Worm (Caenorhabditis elegans) whole organism, young adult: ENCODE results near the gene exc-1.

ENCODE experiments used
- B0336.3 ChIP-seq: fragments of 200-800 bp; sonication (Bioruptor generic); IDR thresholded peaks from 2 replicates; pipeline ENCODE4 v1.3.6; 2022; ENCODE audit warnings: missing genetic modification characterization, missing compliant biosample characterization
- F37B4.10 ChIP-seq: fragments of 200-800 bp; sonication (Bioruptor generic); IDR thresholded peaks from 2 replicates; pipeline ENCODE4 v1.3.6; 2022; ENCODE audit warnings: missing genetic modification characterization, missing compliant biosample characterization
- K11D2.4 ChIP-seq: fragments of 200-800 bp; sonication (Bioruptor generic); IDR thresholded peaks from 2 replicates; pipeline ENCODE4 v1.3.6; 2022; ENCODE audit warnings: missing genetic modification reagents, missing genetic modification characterization, missing compliant biosample characterization
- T26A5.8 ChIP-seq: sonication (generic microtip); optimal IDR thresholded peaks from 2 replicates; lab custom pipeline; 2016; ENCODE audit warnings: missing genetic modification characterization, missing compliant biosample characterization
- Y53G8AR.9 ChIP-seq: fragments of 200-800 bp; sonication (Bioruptor generic); conservative IDR thresholded peaks from 2 replicates; pipeline ENCODE4 v1.3.6; 2022; ENCODE audit warnings: missing genetic modification reagents, missing genetic modification characterization, missing compliant biosample characterization
- Y56A3A.18 ChIP-seq: fragments of 200-800 bp; sonication (Bioruptor generic); IDR thresholded peaks from 2 replicates; pipeline ENCODE4 v1.3.6; 2022; ENCODE audit warnings: missing genetic modification reagents, missing genetic modification characterization, missing compliant biosample characterization
- Y79H2A.3 ChIP-seq: fragments of 200-800 bp; sonication (Bioruptor generic); conservative IDR thresholded peaks from 2 replicates; pipeline ENCODE4 v1.3.6; 2022; ENCODE audit warnings: missing genetic modification reagents, missing genetic modification characterization, missing compliant biosample characterization
- ZK185.1 ChIP-seq: sonication (generic microtip); optimal IDR thresholded peaks from 2 replicates; lab custom pipeline; 2016; ENCODE audit warnings: mild to moderate bottlenecking, missing genetic modification characterization, missing compliant biosample characterization; ENCODE audit not compliant: poor library complexity, severe bottlenecking
- aptf-3 ChIP-seq: fragments of 200-800 bp; sonication (Bioruptor generic); IDR thresholded peaks from 2 replicates; pipeline ENCODE4 v1.3.6; 2022; ENCODE audit warnings: missing genetic modification characterization, missing compliant biosample characterization
- atf-7 ChIP-seq: sonication (generic microtip); optimal IDR thresholded peaks from 2 replicates; lab custom pipeline; 2017; ENCODE audit warnings: mild to moderate bottlenecking, missing genetic modification characterization, missing compliant biosample characterization
- attf-5 ChIP-seq: fragments of 200-800 bp; sonication (Bioruptor generic); optimal IDR thresholded peaks from 2 replicates; lab custom pipeline; 2018; ENCODE audit warnings: mild to moderate bottlenecking, missing genetic modification characterization, missing compliant biosample characterization
- attf-6 ChIP-seq: fragments of 200-800 bp; sonication (Bioruptor generic); IDR thresholded peaks from 2 replicates; pipeline ENCODE4 v1.3.6; 2022; ENCODE audit warnings: missing genetic modification reagents, missing genetic modification characterization, missing compliant biosample characterization
- bed-1 ChIP-seq: fragments of 200-800 bp; sonication (Bioruptor generic); IDR thresholded peaks from 2 replicates; pipeline ENCODE4 v1.3.6; 2022; ENCODE audit warnings: missing genetic modification reagents, missing genetic modification characterization, missing compliant biosample characterization
- bed-2 ChIP-seq: fragments of 200-800 bp; sonication (Bioruptor generic); IDR thresholded peaks from 2 replicates; pipeline ENCODE4 v1.3.6; 2022; ENCODE audit warnings: missing genetic modification reagents, missing genetic modification characterization, missing compliant biosample characterization
- ceh-100 ChIP-seq: fragments of 200-800 bp; sonication (Bioruptor generic); IDR thresholded peaks from 2 replicates; pipeline ENCODE4 v1.3.6; 2022; ENCODE audit warnings: missing genetic modification reagents, missing genetic modification characterization, missing compliant biosample characterization
- chd-7 ChIP-seq: sonication (generic microtip); optimal IDR thresholded peaks from 2 replicates; lab custom pipeline; 2016; ENCODE audit warnings: mild to moderate bottlenecking, missing genetic modification characterization, moderate library complexity, missing compliant biosample characterization
- dpl-1 ChIP-seq: fragments of 150-350 bp; optimal IDR thresholded peaks from 2 replicates; lab custom pipeline; 2014; ENCODE audit warnings: missing biosample characterization, missing genetic modification reagents, missing genetic modification characterization
- gei-17 ChIP-seq: fragments of 200-800 bp; sonication (Bioruptor generic); optimal IDR thresholded peaks from 2 replicates; lab custom pipeline; 2018; ENCODE audit warnings: mild to moderate bottlenecking, missing genetic modification characterization, missing compliant biosample characterization
- hlh-26 ChIP-seq: fragments of 200-800 bp; sonication (Bioruptor generic); conservative IDR thresholded peaks from 2 replicates; pipeline ENCODE4 v1.3.6; 2022; ENCODE audit warnings: missing genetic modification reagents, missing genetic modification characterization, missing compliant biosample characterization
- hmg-1.2 ChIP-seq: fragments of 200-800 bp; sonication (Bioruptor generic); IDR thresholded peaks from 2 replicates; pipeline ENCODE4 v1.3.6; 2022; ENCODE audit warnings: missing genetic modification reagents, missing genetic modification characterization, missing compliant biosample characterization
- hsf-1 ChIP-seq: fragments of 200-800 bp; sonication (Bioruptor generic); IDR thresholded peaks from 2 replicates; pipeline ENCODE4 v1.3.6; 2022; ENCODE audit warnings: missing genetic modification reagents, missing genetic modification characterization, missing compliant biosample characterization
- let-526 ChIP-seq: fragments of 200-800 bp; sonication (Bioruptor generic); IDR thresholded peaks from 2 replicates; pipeline ENCODE4 v1.3.6; 2022; ENCODE audit warnings: missing genetic modification reagents, missing genetic modification characterization, missing compliant biosample characterization
- lin-40 ChIP-seq: sonication (generic microtip); optimal IDR thresholded peaks from 2 replicates; lab custom pipeline; 2016; ENCODE audit warnings: missing genetic modification characterization, mild to moderate bottlenecking, missing compliant biosample characterization, missing genotype, missing genetic modification reagents
- lsl-1 ChIP-seq: fragments of 200-800 bp; sonication (Bioruptor generic); optimal IDR thresholded peaks from 2 replicates; lab custom pipeline; 2018; ENCODE audit warnings: mild to moderate bottlenecking, missing genetic modification characterization, moderate library complexity, missing compliant biosample characterization
- mel-28 ChIP-seq: sonication (generic microtip); optimal IDR thresholded peaks from 2 replicates; lab custom pipeline; 2016; ENCODE audit warnings: borderline replicate concordance, mild to moderate bottlenecking, missing genetic modification characterization, missing compliant biosample characterization
- mes-4 ChIP-seq: sonication (generic microtip); optimal IDR thresholded peaks from 2 replicates; lab custom pipeline; 2016; ENCODE audit warnings: missing genotype, missing genetic modification characterization, missing compliant biosample characterization
- nhr-80 ChIP-seq: sonication (generic microtip); optimal IDR thresholded peaks from 2 replicates; lab custom pipeline; 2016; ENCODE audit warnings: missing genetic modification characterization, missing compliant biosample characterization
- pbrm-1 ChIP-seq: fragments of 200-800 bp; sonication (Bioruptor generic); IDR thresholded peaks from 2 replicates; pipeline ENCODE4 v1.3.6; 2022; ENCODE audit warnings: missing genetic modification reagents, missing genetic modification characterization, missing compliant biosample characterization
- rcor-1 ChIP-seq: fragments of 200-800 bp; sonication (Bioruptor generic); IDR thresholded peaks from 2 replicates; pipeline ENCODE4 v1.3.6; 2022; ENCODE audit warnings: missing genetic modification reagents, missing genetic modification characterization, missing compliant biosample characterization
- sea-2 ChIP-seq: fragments of 200-800 bp; sonication (Bioruptor generic); IDR thresholded peaks from 2 replicates; pipeline ENCODE4 v1.3.6; 2022; ENCODE audit warnings: missing genetic modification characterization, missing compliant biosample characterization
- snpc-4 ChIP-seq, 5 experiments: fragments of 150-350 bp in 1 of 5; sonication (generic microtip) in 4 of 5; optimal IDR thresholded peaks; 2 replicates each; lab custom pipeline; 2014 to 2018; ENCODE audit warnings: missing genetic modification characterization in 5 of 5, missing biosample characterization in 3 of 5, antibody characterized with exemption in 2 of 5, mild to moderate bottlenecking in 2 of 5, missing compliant biosample characterization in 2 of 5, missing genotype in 2 of 5, moderate library complexity in 2 of 5, missing genetic modification reagents in 1 of 5
- somi-1 ChIP-seq: fragments of 200-800 bp; sonication (Bioruptor generic); optimal IDR thresholded peaks from 2 replicates; lab custom pipeline; 2018; ENCODE audit warnings: mild to moderate bottlenecking, missing genetic modification characterization, missing compliant biosample characterization
- tbx-9 ChIP-seq: sonication (generic microtip); optimal IDR thresholded peaks from 2 replicates; lab custom pipeline; 2016; ENCODE audit warnings: borderline replicate concordance, missing genetic modification characterization, inconsistent platforms, missing compliant biosample characterization
- xnd-1 ChIP-seq: sonication (generic microtip); optimal IDR thresholded peaks from 2 replicates; lab custom pipeline; 2016; ENCODE audit warnings: missing genotype, missing genetic modification reagents, missing genetic modification characterization, missing compliant biosample characterization
- zfh-2 ChIP-seq: fragments of 200-800 bp; sonication (Bioruptor generic); conservative IDR thresholded peaks from 2 replicates; pipeline ENCODE4 v1.3.6; 2022; ENCODE audit warnings: missing genetic modification reagents, missing genetic modification characterization, missing compliant biosample characterization
- ztf-18 ChIP-seq: sonication (generic microtip); optimal IDR thresholded peaks from 2 replicates; lab custom pipeline; 2016; ENCODE audit warnings: missing genotype, mild to moderate bottlenecking, missing genetic modification characterization, missing compliant biosample characterization

exc-1 gene

ce11 chrX:15485262-15485661, 8.1 kb upstream of the exc-1 start:
- no peak for TF ChIP-seq gei-17 (GFP tag; lab: Kevin White, UChicago)
- no peak for TF ChIP-seq chd-7 (tag; lab: Kevin White, UChicago)
- TF ChIP-seq Y79H2A.3 (GFP tag; lab: Robert Waterston, UW) = no peak
- no peak for TF ChIP-seq hsf-1 (GFP tag; lab: Robert Waterston, UW)
- no peak for TF ChIP-seq ztf-18
- TF ChIP-seq mes-4 (tag; lab: Kevin White, UChicago) = no peak
- no peak for TF ChIP-seq mel-28 (tag; lab: Kevin White, UChicago)
- TF ChIP-seq Y56A3A.18 (GFP tag; lab: Robert Waterston, UW) = no peak
- TF ChIP-seq let-526 = no peak

DNA sequence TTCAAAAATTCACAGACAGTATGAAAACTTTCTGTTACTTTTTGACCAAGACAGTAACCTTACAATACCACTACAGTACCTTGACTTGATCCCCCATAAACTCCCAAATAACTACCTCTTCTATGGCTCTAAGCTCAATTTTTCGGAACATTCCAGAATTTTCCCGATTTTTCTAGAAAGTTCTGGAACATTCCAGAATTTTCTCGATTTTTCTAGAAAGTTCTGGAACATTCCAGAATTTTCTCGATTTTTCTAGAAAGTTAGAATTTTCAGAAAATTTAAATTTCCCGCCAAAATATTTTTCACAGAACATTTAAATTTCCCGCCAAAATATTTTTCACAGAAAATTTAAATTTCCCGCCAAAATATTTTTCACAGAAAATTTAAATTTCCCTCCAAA, 4.8 kb upstream of the exc-1 start:
- peak; percentile 91 for TF ChIP-seq hsf-1 (GFP tag; lab: Robert Waterston, UW)

DNA sequence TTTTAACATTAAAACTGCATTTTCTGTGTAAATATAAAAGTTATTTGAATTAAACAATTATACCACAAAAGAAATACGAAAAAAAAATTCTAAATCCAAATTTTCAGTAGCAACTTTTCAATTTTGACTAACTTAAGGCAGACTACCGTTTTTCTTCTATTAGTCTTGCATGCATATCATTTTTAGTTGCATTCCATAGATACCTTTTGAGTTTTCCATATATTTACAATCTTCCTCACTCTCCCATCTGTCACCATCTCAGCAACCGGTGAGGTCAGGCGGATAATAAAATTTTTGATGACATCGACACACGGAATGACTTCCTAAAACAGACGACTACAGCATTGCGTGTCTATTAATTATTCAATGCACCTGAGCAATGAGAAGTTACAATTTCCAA, 1.5 kb upstream of the exc-1 start, which contains the start of gene gcy-36:
Gene gcy-36, plus strand, starts transcription at position 301 of the 400 bp plus-strand sequence.
- no peak for TF ChIP-seq T26A5.8 (tag; lab: Kevin White, UChicago)
- no peak for TF ChIP-seq somi-1 (GFP tag; lab: Kevin White, UChicago)
- TF ChIP-seq hlh-26 (GFP tag; lab: Robert Waterston, UW) = no peak
- TF ChIP-seq F37B4.10 (GFP tag; lab: Robert Waterston, UW) = no peak
- TF ChIP-seq bed-1 (GFP tag; lab: Robert Waterston, UW) = no peak
- TF ChIP-seq ZK185.1 = no peak

ce11 chrX:15469957-15470548, 7.2 kb downstream of the exc-1 start:
- TF ChIP-seq ceh-100 (GFP tag; lab: Robert Waterston, UW) (no peak), attf-6 (no peak), bed-2 (GFP tag; lab: Robert Waterston, UW) (no peak), B0336.3 (no peak), attf-5 (GFP tag; lab: Kevin White, UChicago) (no peak)

ce11 chrX:15468657-15469056, 8.6 kb downstream of the exc-1 start:
- TF ChIP-seq lsl-1 (GFP tag; lab: Kevin White, UChicago) (no peak), attf-6 (no peak), snpc-4 (GFP tag; optimal IDR thresholded peaks at IDR 0.05; lab: Kevin White, UChicago) (no peak), snpc-4 (tag; optimal IDR thresholded peaks at IDR 0.05; lab: Kevin White, UChicago) (peak in 2 of 4 experiments; percentile 81 to 87), zfh-2 (peak; percentile 42; the same call in 1 of the 2 replicates), tbx-9 (tag; lab: Kevin White, UChicago) (no peak)

ce11 chrX:15466032-15466431, 11.2 kb downstream of the exc-1 start, which contains the start of gene sprr-1:
Gene sprr-1 (plus strand): TSS chrX:15466300.
- TF ChIP-seq dpl-1 = no peak
- TF ChIP-seq aptf-3 = no peak
- no peak for TF ChIP-seq rcor-1 (GFP tag; lab: Robert Waterston, UW)
- TF ChIP-seq let-526 = no peak
- no peak for TF ChIP-seq mel-28 (tag; lab: Kevin White, UChicago)
- no peak for TF ChIP-seq lin-40
- no peak for TF ChIP-seq K11D2.4
- TF ChIP-seq nhr-80 (tag; lab: Kevin White, UChicago) = no peak
- no peak for TF ChIP-seq atf-7 (tag; lab: Kevin White, UChicago)
- no peak for TF ChIP-seq Y53G8AR.9 (GFP tag; lab: Robert Waterston, UW)
- TF ChIP-seq sea-2 (GFP tag; lab: Robert Waterston, UW) = no peak
- TF ChIP-seq pbrm-1 (GFP tag; lab: Robert Waterston, UW) = no peak
- TF ChIP-seq xnd-1 (tag; lab: Kevin White, UChicago) = no peak
- TF ChIP-seq hmg-1.2 (GFP tag; lab: Robert Waterston, UW) = no peak
- no peak for TF ChIP-seq T26A5.8 (tag; lab: Kevin White, UChicago)
- no peak for TF ChIP-seq ZK185.1
- no peak for TF ChIP-seq F37B4.10 (GFP tag; lab: Robert Waterston, UW)
